Worm (Caenorhabditis elegans) whole organism, L3 larva: ENCODE data around the gene ZK673.2.

ENCODE experiments used
- ceh-28 ChIP-seq: fragments of 150-350 bp; optimal IDR thresholded peaks from 2 replicates; lab custom pipeline; 2014; ENCODE audit warnings: missing biosample characterization, missing genetic modification reagents, missing genetic modification characterization
- ceh-9 ChIP-seq: sonication (generic microtip); optimal IDR thresholded peaks from 2 replicates; lab custom pipeline; 2018; ENCODE audit warnings: missing biosample characterization, missing genetic modification characterization
- egl-5 ChIP-seq: fragments of 150-350 bp; optimal IDR thresholded peaks from 2 replicates; lab custom pipeline; 2017; ENCODE audit warnings: missing biosample characterization, missing genetic modification reagents, missing genetic modification characterization, inconsistent platforms
- elt-2 ChIP-seq: sonication (generic microtip); optimal IDR thresholded peaks from 2 replicates; lab custom pipeline; 2016; ENCODE audit warnings: missing genetic modification reagents, mild to moderate bottlenecking, missing genetic modification characterization, missing compliant biosample characterization
- nfya-1 ChIP-seq: sonication (generic microtip); optimal IDR thresholded peaks from 2 replicates; lab custom pipeline; 2017; ENCODE audit warnings: missing genetic modification characterization, mild to moderate bottlenecking, missing compliant biosample characterization, antibody characterized with exemption, moderate library complexity; ENCODE audit not compliant: insufficient read depth
- nhr-237 ChIP-seq: fragments of 150-350 bp; optimal IDR thresholded peaks from 2 replicates; lab custom pipeline; 2014; ENCODE audit warnings: missing biosample characterization, missing genetic modification characterization
- nhr-76 ChIP-seq: fragments of 150-350 bp; sonication (generic microtip); optimal IDR thresholded peaks from 5 replicates; lab custom pipeline; 2014; ENCODE audit warnings: missing biosample characterization, missing genetic modification characterization
- pha-4 ChIP-seq: fragments of 150-350 bp; optimal IDR thresholded peaks from 2 replicates; lab custom pipeline; 2014; ENCODE audit warnings: missing biosample characterization, missing genetic modification reagents, missing genetic modification characterization
- tbx-2 ChIP-seq: sonication (generic microtip); optimal IDR thresholded peaks from 2 replicates; lab custom pipeline; 2016; ENCODE audit warnings: mild to moderate bottlenecking, missing genetic modification characterization, missing compliant biosample characterization
- unc-39 ChIP-seq: sonication (generic microtip); optimal IDR thresholded peaks from 4 replicates; lab custom pipeline; 2017; ENCODE audit warnings: missing biosample characterization, missing genetic modification characterization
- ztf-4 ChIP-seq: fragments of 150-350 bp; optimal IDR thresholded peaks from 2 replicates; lab custom pipeline; 2014; ENCODE audit warnings: missing biosample characterization, missing genetic modification characterization

ce11 chrII:10495912-10496311, 47.8 kb downstream of the ZK673.2 start, which contains the start of gene ZK666.12:
- TF ChIP-seq egl-5 (no peak), tbx-2 (tag; lab: Kevin White, UChicago) (no peak), nfya-1 (tag; lab: Kevin White, UChicago) (no peak), nhr-237 (tag; lab: Kevin White, UChicago) (no peak), unc-39 (tag; lab: Kevin White, UChicago) (no peak), ceh-28 (tag; lab: Kevin White, UChicago) (no peak), nhr-76 (tag; lab: Kevin White, UChicago) (no peak), elt-2 (tag; lab: Kevin White, UChicago) (no peak), ceh-9 (tag; lab: Kevin White, UChicago) (no peak), ztf-4 (tag; lab: Kevin White, UChicago) (no peak), pha-4 (tag; lab: Kevin White, UChicago) (no peak)
